Fruit fly (Drosophila melanogaster) whole organism, embryonic: Measurements from ENCODE around the gene PAN3.

Source experiments
- Atf-2 ChIP-seq: fragments of 200-800 bp; sonication (Bioruptor generic); optimal IDR thresholded peaks from 2 replicates; lab custom pipeline; 2016; ENCODE audit warnings: missing biosample characterization, missing genetic modification characterization
- Awh ChIP-seq: fragments of 200-800 bp; sonication (Bioruptor generic); IDR thresholded peaks from 2 replicates; pipeline ENCODE4, ENCODE4 v1.3.6; 2022; ENCODE audit warnings: missing biosample characterization, missing genetic modification characterization
- Bgb ChIP-seq: fragments of 200-800 bp; sonication (Bioruptor generic); IDR thresholded peaks from 2 replicates; pipeline ENCODE4 v1.3.6; 2022; ENCODE audit warnings: missing biosample characterization, missing genetic modification characterization; ENCODE audit not compliant: partially characterized antibody
- CG10209 ChIP-seq: fragments of 200-800 bp; sonication (Bioruptor generic); optimal IDR thresholded peaks from 3 replicates; lab custom pipeline; 2017; ENCODE audit warnings: missing biosample characterization, mild to moderate bottlenecking, missing genetic modification characterization, missing genetic modification reagents
- CG10267 ChIP-seq: fragments of 200-800 bp; sonication (Bioruptor generic); optimal IDR thresholded peaks from 2 replicates; lab custom pipeline; 2018; ENCODE audit warnings: missing biosample characterization, mild to moderate bottlenecking, missing genetic modification characterization, moderate library complexity
- CG10979 ChIP-seq: fragments of 200-800 bp; sonication (Bioruptor generic); optimal IDR thresholded peaks from 2 replicates; lab custom pipeline; 2018; ENCODE audit warnings: missing biosample characterization, mild to moderate bottlenecking, missing genetic modification characterization, moderate library complexity
- CG12104 ChIP-seq: fragments of 200-800 bp; sonication (Bioruptor generic); optimal IDR thresholded peaks from 3 replicates; lab custom pipeline; 2016; ENCODE audit warnings: missing biosample characterization, missing genetic modification characterization
- CG12659 ChIP-seq: fragments of 200-800 bp; sonication (Bioruptor generic); optimal IDR thresholded peaks from 3 replicates; lab custom pipeline; 2017; ENCODE audit warnings: mild to moderate bottlenecking, missing biosample characterization, missing genetic modification reagents, missing genetic modification characterization
- CG12744 ChIP-seq: fragments of 200-800 bp; sonication (Bioruptor generic); optimal IDR thresholded peaks from 2 replicates; lab custom pipeline; 2016; ENCODE audit warnings: missing biosample characterization, missing genetic modification characterization
- CG12942 ChIP-seq: fragments of 200-800 bp; sonication (Bioruptor generic); optimal IDR thresholded peaks from 3 replicates; lab custom pipeline; 2016; ENCODE audit warnings: missing biosample characterization, missing genetic modification characterization
- CG1603 ChIP-seq: fragments of 200-800 bp; sonication (Bioruptor generic); optimal IDR thresholded peaks from 2 replicates; lab custom pipeline; 2019; ENCODE audit warnings: missing biosample characterization, mild to moderate bottlenecking, missing genetic modification characterization, moderate library complexity
- CG16779 ChIP-seq: fragments of 200-800 bp; sonication (Bioruptor generic); IDR thresholded peaks from 2 replicates; pipeline ENCODE4 v1.3.6; 2022; ENCODE audit warnings: missing biosample characterization, missing genetic modification characterization
- CG16813 ChIP-seq: fragments of 200-800 bp; sonication (Bioruptor generic); IDR thresholded peaks from 3 replicates; pipeline ENCODE4 v1.3.6; 2022; ENCODE audit warnings: missing biosample characterization, missing genetic modification characterization; ENCODE audit not compliant: partially characterized antibody
- CG17328 ChIP-seq: fragments of 200-800 bp; sonication (Bioruptor generic); IDR thresholded peaks from 2 replicates; pipeline ENCODE4 v1.3.6; 2022; ENCODE audit warnings: missing biosample characterization, missing genetic modification characterization
- CG18476 ChIP-seq: fragments of 200-800 bp; sonication (Bioruptor generic); optimal IDR thresholded peaks from 2 replicates; lab custom pipeline; 2016; ENCODE audit warnings: missing biosample characterization, mild to moderate bottlenecking, missing genetic modification characterization
- CG2712 ChIP-seq: fragments of 200-800 bp; optimal IDR thresholded peaks from 3 replicates; lab custom pipeline; 2019; ENCODE audit warnings: missing biosample characterization, mild to moderate bottlenecking, missing genetic modification characterization, moderate library complexity
- CG31224 ChIP-seq: fragments of 200-800 bp; sonication (Bioruptor generic); IDR thresholded peaks from 2 replicates; pipeline ENCODE4 v1.3.6; 2022; ENCODE audit warnings: missing biosample characterization, missing genetic modification characterization
- CG3281 ChIP-seq: fragments of 200-800 bp; sonication (Bioruptor generic); optimal IDR thresholded peaks from 3 replicates; lab custom pipeline; 2017; ENCODE audit warnings: missing biosample characterization, mild to moderate bottlenecking, missing genetic modification characterization
- CG6175 ChIP-seq: fragments of 200-800 bp; sonication (Bioruptor generic); IDR thresholded peaks from 3 replicates; pipeline ENCODE4 v1.3.6; 2022; ENCODE audit warnings: missing biosample characterization, missing genetic modification characterization
- CG7928 ChIP-seq: fragments of 200-800 bp; sonication (Bioruptor generic); optimal IDR thresholded peaks from 2 replicates; lab custom pipeline; 2017; ENCODE audit warnings: missing biosample characterization, mild to moderate bottlenecking, missing genetic modification characterization
- CTCF ChIP-seq: fragments of 200-800 bp; sonication (Bioruptor generic); optimal IDR thresholded peaks from 2 replicates; lab custom pipeline; 2017; ENCODE audit warnings: missing biosample characterization, mild to moderate bottlenecking, missing genetic modification characterization, moderate library complexity
- Dbx ChIP-seq: fragments of 200-800 bp; sonication (Bioruptor generic); IDR thresholded peaks from 3 replicates; pipeline ENCODE4 v1.3.6; 2022; ENCODE audit warnings: missing biosample characterization, missing genetic modification characterization
- Dp ChIP-seq: fragments of 200-800 bp; sonication (Bioruptor generic); optimal IDR thresholded peaks from 2 replicates; lab custom pipeline; 2018; ENCODE audit warnings: missing biosample characterization, mild to moderate bottlenecking, missing genetic modification characterization, moderate library complexity
- Hr78 ChIP-seq, 2 experiments: fragments of 200-800 bp in 1 of 2; fragments of >200 bp in 1 of 2; sonication (Bioruptor generic) in 1 of 2; optimal IDR thresholded peaks; 2 replicates each; lab custom pipeline; 2017 to 2019; ENCODE audit warnings: missing biosample characterization in 2 of 2, missing genetic modification characterization in 2 of 2, mild to moderate bottlenecking in 1 of 2, moderate library complexity in 1 of 2
- Med ChIP-seq: fragments of 200-800 bp; sonication (Bioruptor generic); peaks from one replicate; lab custom pipeline; 2016; ENCODE audit warnings: missing biosample characterization, missing genetic modification characterization, mild to moderate bottlenecking, inconsistent platforms, moderate library complexity
- Mes4 ChIP-seq: fragments of 200-800 bp; sonication (Bioruptor generic); optimal IDR thresholded peaks from 2 replicates; lab custom pipeline; 2016; ENCODE audit warnings: missing biosample characterization, missing genetic modification characterization
- Opbp ChIP-seq: fragments of 200-800 bp; sonication (Bioruptor generic); IDR thresholded peaks from 3 replicates; pipeline ENCODE4 v1.3.6; 2022; ENCODE audit warnings: missing biosample characterization, missing genetic modification characterization; ENCODE audit not compliant: partially characterized antibody
- Sry-β ChIP-seq: fragments of 200-800 bp; sonication (Bioruptor generic); optimal IDR thresholded peaks from 2 replicates; lab custom pipeline; 2018; ENCODE audit warnings: missing biosample characterization, mild to moderate bottlenecking, missing genetic modification characterization, moderate library complexity
- Trl ChIP-seq, 3 experiments: fragments of >200 bp in 2 of 3; fragments of 200-800 bp in 1 of 3; sonication (Bioruptor generic) in 1 of 3; optimal IDR thresholded peaks; 2 replicates in 1 of 3; 3 replicates in 2 of 3; lab custom pipeline; 2016 to 2017; ENCODE audit warnings: missing biosample characterization in 1 of 3, missing genetic modification characterization in 1 of 3
- Usf ChIP-seq: fragments of 200-800 bp; sonication (Bioruptor generic); optimal IDR thresholded peaks from 2 replicates; lab custom pipeline; 2017; ENCODE audit warnings: missing genotype, missing biosample characterization, missing genetic modification characterization
- Xrp1 ChIP-seq: fragments of 200-800 bp; sonication (Bioruptor generic); IDR thresholded peaks from 2 replicates; pipeline ENCODE4 v1.3.6; 2022; ENCODE audit warnings: missing biosample characterization, missing genetic modification characterization
- ap ChIP-seq: fragments of 200-800 bp; sonication (Bioruptor generic); IDR thresholded peaks from 2 replicates; pipeline ENCODE4 v1.3.6; 2022; ENCODE audit warnings: missing biosample characterization, missing genetic modification characterization
- ash1 ChIP-seq: fragments of 200-800 bp; sonication (Bioruptor generic); optimal IDR thresholded peaks from 2 replicates; lab custom pipeline; 2018; ENCODE audit warnings: missing biosample characterization, mild to moderate bottlenecking, missing genetic modification characterization
- cad ChIP-seq: fragments of >200 bp; optimal IDR thresholded peaks from 2 replicates; lab custom pipeline; 2017; ENCODE audit warnings: missing biosample characterization, missing genetic modification characterization
- her ChIP-seq: fragments of 200-800 bp; sonication (Bioruptor generic); optimal IDR thresholded peaks from 2 replicates; lab custom pipeline; 2016; ENCODE audit warnings: missing biosample characterization, missing genetic modification characterization
- jumu ChIP-seq: fragments of 200-800 bp; sonication (Bioruptor generic); optimal IDR thresholded peaks from 3 replicates; lab custom pipeline; 2016; ENCODE audit warnings: missing biosample characterization, missing genetic modification characterization
- lilli ChIP-seq: fragments of 200-800 bp; sonication (Bioruptor generic); optimal IDR thresholded peaks from 3 replicates; lab custom pipeline; 2016; ENCODE audit warnings: missing biosample characterization, missing genetic modification characterization
- maf-S ChIP-seq: fragments of 200-800 bp; sonication (Bioruptor generic); optimal IDR thresholded peaks from 2 replicates; lab custom pipeline; 2016; ENCODE audit warnings: missing biosample characterization, missing genetic modification characterization
- mirr ChIP-seq: fragments of 200-800 bp; sonication (Bioruptor generic); optimal IDR thresholded peaks from 3 replicates; lab custom pipeline; 2018; ENCODE audit warnings: missing biosample characterization, mild to moderate bottlenecking, missing genetic modification characterization
- mld ChIP-seq: fragments of 200-800 bp; sonication (Bioruptor generic); IDR thresholded peaks from 3 replicates; pipeline ENCODE4 v1.3.6; 2022; ENCODE audit warnings: missing biosample characterization, missing genetic modification characterization; ENCODE audit not compliant: partially characterized antibody
- prd ChIP-seq, 3 experiments: fragments of >200 bp in 2 of 3; fragments of 200-800 bp in 1 of 3; sonication (Bioruptor generic) in 1 of 3; optimal IDR thresholded peaks in 2 of 3; IDR thresholded peaks in 1 of 3; 2 replicates in 2 of 3; 3 replicates in 1 of 3; pipeline versions ENCODE4 v1.3.6 to Lab custom; 2017 to 2022; ENCODE audit warnings: missing biosample characterization in 1 of 3, missing genetic modification characterization in 1 of 3
- schlank ChIP-seq: fragments of 200-800 bp; sonication (Bioruptor generic); optimal IDR thresholded peaks from 2 replicates; lab custom pipeline; 2018; ENCODE audit warnings: missing biosample characterization, mild to moderate bottlenecking, missing genetic modification characterization
- sisA ChIP-seq: fragments of 200-800 bp; sonication (Bioruptor generic); IDR thresholded peaks from 2 replicates; pipeline ENCODE4 v1.3.6; 2022; ENCODE audit warnings: missing biosample characterization, missing genetic modification characterization
- sna ChIP-seq: fragments of 200-800 bp; sonication (Bioruptor generic); IDR thresholded peaks from 2 replicates; pipeline ENCODE4 v1.3.6; 2022; ENCODE audit warnings: missing biosample characterization, missing genetic modification characterization; ENCODE audit not compliant: partially characterized antibody
- so ChIP-seq: fragments of 200-800 bp; sonication (Bioruptor generic); IDR thresholded peaks from 3 replicates; pipeline ENCODE4 v1.3.6; 2022; ENCODE audit warnings: missing biosample characterization, missing genetic modification characterization
- sug ChIP-seq: fragments of 200-800 bp; optimal IDR thresholded peaks from 2 replicates; lab custom pipeline; 2019; ENCODE audit warnings: missing biosample characterization, mild to moderate bottlenecking, missing genetic modification characterization, moderate library complexity
- unc-4 ChIP-seq: fragments of 200-800 bp; sonication (Bioruptor generic); IDR thresholded peaks from 2 replicates; pipeline ENCODE4 v1.3.6; 2022; ENCODE audit warnings: missing biosample characterization, missing genetic modification characterization; ENCODE audit not compliant: partially characterized antibody
- zen ChIP-seq: fragments of 200-800 bp; sonication (Bioruptor generic); optimal IDR thresholded peaks from 3 replicates; lab custom pipeline; 2018; ENCODE audit warnings: missing biosample characterization, mild to moderate bottlenecking, missing genetic modification characterization, moderate library complexity

Gene PAN3

DNA sequence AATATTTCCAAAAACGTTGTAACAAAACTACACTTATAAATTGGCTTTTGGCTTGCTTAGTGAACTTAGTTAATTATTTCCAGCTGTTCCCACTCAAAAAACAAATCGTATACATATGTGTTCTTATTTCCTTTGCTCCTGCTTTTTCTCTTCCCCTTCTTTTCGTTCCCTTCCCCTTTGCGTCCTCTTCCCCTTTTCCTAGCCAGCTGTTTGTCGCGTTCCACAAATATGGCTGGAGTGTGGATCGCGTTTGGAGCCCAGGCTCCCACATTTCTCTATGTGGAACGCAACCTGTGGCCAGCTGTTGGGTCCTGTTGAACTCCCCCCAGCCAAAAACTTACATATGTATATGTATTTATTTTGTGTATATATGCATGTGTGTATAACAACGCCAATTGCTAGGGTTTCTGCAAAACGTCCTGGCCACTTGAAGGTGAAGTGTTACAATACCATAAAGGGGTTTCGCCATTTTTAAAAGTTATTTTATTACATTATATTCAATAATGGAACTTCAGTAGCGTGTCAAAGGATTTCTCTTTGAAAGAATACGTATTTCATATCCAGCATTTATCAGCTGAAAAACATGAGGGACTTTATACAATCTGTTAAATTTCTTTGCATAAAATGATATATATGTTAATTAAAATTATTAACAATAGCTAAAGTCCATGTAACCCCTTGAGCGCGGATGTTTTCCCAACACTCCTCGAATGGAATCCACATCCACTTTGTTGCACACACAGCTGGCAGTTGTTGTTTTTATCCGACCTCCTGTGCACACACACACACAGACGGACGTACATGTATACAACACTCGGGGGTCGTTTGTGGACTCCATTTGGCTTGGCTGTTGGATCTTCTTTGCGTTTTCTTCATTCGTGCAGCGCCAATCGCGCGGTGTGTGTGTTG lies 996 bp downstream of the PAN3 start (continued):
- TF ChIP-seq sisA (no peak), Mes4 (GFP tag; lab: Kevin White, UChicago) (no peak), CG12104 (GFP tag; lab: Kevin White, UChicago) (no peak), Xrp1 (GFP tag; lab: Robert Waterston, UW) (no peak), Med (peak; percentile 68), sna (GFP tag; lab: Robert Waterston, UW) (no peak), mld (GFP tag; lab: Robert Waterston, UW) (no peak), Trl (optimal IDR thresholded peaks at IDR 0.05; lab: Kevin White, UChicago) (no peak), Trl (GFP tag; optimal IDR thresholded peaks at IDR 0.05; lab: Kevin White, UChicago) (no peak), CG10979 (tag; lab: Kevin White, UChicago) (no peak), mirr (GFP tag; lab: Kevin White, UChicago) (no peak), prd (optimal IDR thresholded peaks at IDR 0.05; lab: Kevin White, UChicago) (no peak), prd (GFP tag; IDR thresholded peaks at IDR 0.05; lab: Robert Waterston, UW) (no peak), unc-4 (GFP tag; lab: Robert Waterston, UW) (no peak), schlank (no peak), cad (GFP tag; lab: Kevin White, UChicago) (no peak), CG16779 (no peak), lilli (GFP tag; lab: Kevin White, UChicago) (peak; percentile 23), CG16813 (GFP tag; lab: Robert Waterston, UW) (no peak), CG7928 (no peak), Usf (GFP tag; lab: Kevin White, UChicago) (no peak), CG2712 (tag; lab: Kevin White, UChicago) (peak; percentile 17), CG17328 (GFP tag; lab: Robert Waterston, UW) (no peak), CG10209 (peak; percentile 25), sug (tag; lab: Kevin White, UChicago) (peak; percentile 41), ap (GFP tag; lab: Robert Waterston, UW) (no peak), her (GFP tag; lab: Kevin White, UChicago) (no peak), CG3281 (GFP tag; lab: Kevin White, UChicago) (no peak), CG31224 (GFP tag; lab: Robert Waterston, UW) (no peak), zen (tag; lab: Kevin White, UChicago) (no peak), Awh (no peak), jumu (GFP tag; lab: Kevin White, UChicago) (no peak), ash1 (no peak), CG10267 (tag; lab: Kevin White, UChicago) (no peak), Opbp (GFP tag; lab: Robert Waterston, UW) (no peak), Hr78 (GFP tag; optimal IDR thresholded peaks at IDR 0.05; lab: Kevin White, UChicago) (no peak), maf-S (GFP tag; lab: Kevin White, UChicago) (no peak), Bgb (GFP tag; lab: Robert Waterston, UW) (peak; percentile 37; the same call in 1 of the 2 replicates), so (GFP tag; lab: Robert Waterston, UW) (no peak), CG12942 (GFP tag; lab: Kevin White, UChicago) (no peak), CG12744 (GFP tag; lab: Kevin White, UChicago) (no peak), CG12659 (GFP tag; lab: Kevin White, UChicago) (no peak), Atf-2 (GFP tag; lab: Kevin White, UChicago) (no peak), CTCF (GFP tag; lab: Kevin White, UChicago) (no peak), CG18476 (GFP tag; lab: Kevin White, UChicago) (peak; percentile 42), CG1603 (tag; lab: Kevin White, UChicago) (no peak), Sry-β (GFP tag; lab: Kevin White, UChicago) (no peak), Dp (GFP tag; lab: Kevin White, UChicago) (no peak), CG6175 (GFP tag; lab: Robert Waterston, UW) (no peak), Dbx (no peak)
